Fruit fly (Drosophila melanogaster): ENCODE measurements around the gene Ir7g.

DNA sequence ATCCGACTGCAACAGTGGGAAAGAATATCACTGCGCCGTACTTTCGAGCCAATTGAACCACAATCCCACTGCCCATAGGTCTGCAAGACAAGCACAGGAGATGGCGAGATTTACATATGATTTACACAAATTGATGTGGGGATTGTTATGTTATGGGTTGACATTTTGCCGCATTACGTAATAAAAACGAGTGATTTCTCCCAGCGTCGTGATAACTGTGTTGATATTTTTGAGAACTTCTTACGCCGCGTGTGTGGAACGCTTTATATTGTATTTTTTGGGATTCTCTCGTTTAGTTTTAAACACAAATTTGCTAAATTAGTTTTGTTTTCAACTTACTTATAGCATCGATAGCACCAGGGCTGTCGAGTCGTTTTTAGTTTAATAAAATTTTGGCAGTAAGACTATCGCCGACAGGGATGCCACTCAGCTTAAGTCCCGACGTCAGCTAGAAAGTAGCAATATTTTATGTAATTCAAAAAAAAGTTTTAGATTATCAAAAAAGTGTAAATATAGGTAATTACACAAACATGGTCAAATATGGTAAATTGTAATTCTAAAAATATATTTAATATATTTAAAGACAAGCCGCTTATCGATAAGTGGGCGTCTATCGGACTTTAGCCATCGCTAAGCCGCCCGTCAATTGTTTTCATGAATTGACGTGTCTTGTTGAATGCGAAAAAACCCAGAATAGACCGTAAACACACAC, 9.1 kb downstream of the Ir7g start, which contains the start of the genes CG45089, ND-MNLL and p115:
- TF ChIP-seq h (optimal IDR thresholded peaks at IDR 0.05) (no peak), Myc (optimal IDR thresholded peaks at IDR 0.05) (no peak)
